Worm (Caenorhabditis elegans): Measurements from ENCODE around the gene str-73.
A peak's percentile ranks its signal among the peaks of the same experiment; 100 is the strongest.

The str-73 gene

DNA sequence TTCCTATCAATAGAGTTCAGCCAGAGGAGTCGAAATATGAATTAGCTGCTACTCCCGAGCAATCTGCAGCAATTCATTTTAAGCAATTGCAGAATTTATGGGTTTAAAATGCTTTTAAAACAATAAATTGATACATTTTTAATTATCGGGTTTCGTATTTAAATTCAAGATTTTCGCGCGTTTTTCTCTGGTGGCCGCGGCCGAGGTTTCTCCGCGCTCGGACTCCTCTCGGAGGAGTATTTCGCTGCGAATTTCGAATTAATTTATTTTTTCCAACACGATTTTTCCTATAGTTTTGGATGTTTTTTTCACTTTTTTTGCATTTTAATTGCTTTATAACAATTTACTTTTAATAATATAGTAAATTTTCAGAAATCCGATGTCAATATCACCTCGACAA, 28.5 kb upstream of the str-73 start, which contains the start of gene F13A7.14:
Gene F13A7.14, plus strand, starts transcription at position 373 of the 400 bp plus-strand sequence.
- TF ChIP-seq ets-7 (tag; optimal IDR thresholded peaks at IDR 0.05) (no peak), ama-1 (optimal IDR thresholded peaks at IDR 0.05) (no peak), flt-1 (GFP tag; IDR thresholded peaks at IDR 0.05) (no peak), hmg-4 (GFP tag; optimal IDR thresholded peaks at IDR 0.05) (peak; percentile 19), pes-1 (GFP tag; IDR thresholded peaks at IDR 0.05) (peak; percentile 64), tbx-37 (GFP tag; conservative IDR thresholded peaks at IDR 0.05) (peak; percentile 84), F13C5.2 (tag; optimal IDR thresholded peaks at IDR 0.05) (no peak)

DNA sequence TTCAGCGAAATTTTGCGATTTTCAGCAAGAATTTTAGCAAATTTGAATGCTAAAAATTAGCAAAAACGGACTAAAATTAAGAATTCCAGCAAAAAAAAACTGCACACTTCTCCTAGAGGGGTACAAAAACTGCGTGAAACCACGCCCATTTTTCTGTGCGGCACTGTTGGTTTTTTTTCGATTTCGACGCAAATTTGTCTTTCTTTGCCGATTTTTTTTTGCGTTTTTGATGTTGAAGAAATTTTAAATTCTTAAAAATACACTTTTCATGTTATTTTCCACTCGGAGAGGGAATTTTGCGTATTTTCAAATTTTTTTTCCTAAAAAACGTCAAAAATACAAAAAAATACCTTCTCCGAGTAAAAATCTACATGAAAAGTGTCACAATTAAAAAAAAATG, 26.1 kb upstream of the str-73 start, which contains the start of gene syp-1:
Gene syp-1, plus strand, starts transcription at position 301 of the 400 bp plus-strand sequence.
- TF ChIP-seq hmbx-1 (tag; optimal IDR thresholded peaks at IDR 0.05) = no peak
- TF ChIP-seq F13C5.2 (tag; optimal IDR thresholded peaks at IDR 0.05) = no peak

DNA sequence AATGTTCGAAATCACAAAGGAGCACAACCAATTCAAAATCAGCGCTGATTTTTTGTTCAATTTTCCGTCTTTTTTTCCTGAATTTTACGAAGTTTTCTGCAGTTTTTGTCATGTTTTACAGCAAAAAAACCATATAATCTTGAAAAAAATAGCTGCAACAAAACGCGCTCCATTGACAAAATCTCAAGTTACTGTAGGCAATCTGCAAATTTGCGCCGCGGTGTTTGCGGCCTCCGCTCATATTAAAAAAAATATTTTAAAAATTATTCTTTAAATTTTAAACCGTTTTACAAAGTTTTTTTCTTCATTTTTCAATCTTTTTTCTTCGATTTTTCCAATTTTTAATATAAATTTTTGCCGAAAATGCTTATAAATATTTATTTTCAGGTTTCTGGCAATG, 24.7 kb upstream of the str-73 start:
- TF ChIP-seq tra-4 (tag; optimal IDR thresholded peaks at IDR 0.05) = no peak
- TF ChIP-seq flt-1 (GFP tag; IDR thresholded peaks at IDR 0.05) = no peak
- no peak for TF ChIP-seq sea-1 (GFP tag; conservative IDR thresholded peaks at IDR 0.05)
- no peak for TF ChIP-seq F13C5.2 (tag; optimal IDR thresholded peaks at IDR 0.05)
- no peak for TF ChIP-seq hmbx-1 (tag; optimal IDR thresholded peaks at IDR 0.05)
- no peak for TF ChIP-seq B0310.2 (tag; optimal IDR thresholded peaks at IDR 0.05)
- TF ChIP-seq tbx-37 (GFP tag; conservative IDR thresholded peaks at IDR 0.05) = no peak
- TF ChIP-seq pes-1 (GFP tag; IDR thresholded peaks at IDR 0.05) = no peak
- TF ChIP-seq ceh-36 (tag; optimal IDR thresholded peaks at IDR 0.05) = no peak
- no peak for TF ChIP-seq hmg-4 (GFP tag; optimal IDR thresholded peaks at IDR 0.05)
- TF ChIP-seq ama-1 (optimal IDR thresholded peaks at IDR 0.05) = no peak
- TF ChIP-seq ceh-13 (GFP tag; optimal IDR thresholded peaks at IDR 0.05) = no peak
- TF ChIP-seq scrt-1 (GFP tag; IDR thresholded peaks at IDR 0.05) = no peak
- no peak for TF ChIP-seq tbx-11 (GFP tag; IDR thresholded peaks at IDR 0.05)
- TF ChIP-seq aly-1 (tag; optimal IDR thresholded peaks at IDR 0.05) = no peak
- no peak for TF ChIP-seq ets-7 (tag; optimal IDR thresholded peaks at IDR 0.05)
- TF ChIP-seq hnd-1 (tag; optimal IDR thresholded peaks at IDR 0.05) = no peak

DNA sequence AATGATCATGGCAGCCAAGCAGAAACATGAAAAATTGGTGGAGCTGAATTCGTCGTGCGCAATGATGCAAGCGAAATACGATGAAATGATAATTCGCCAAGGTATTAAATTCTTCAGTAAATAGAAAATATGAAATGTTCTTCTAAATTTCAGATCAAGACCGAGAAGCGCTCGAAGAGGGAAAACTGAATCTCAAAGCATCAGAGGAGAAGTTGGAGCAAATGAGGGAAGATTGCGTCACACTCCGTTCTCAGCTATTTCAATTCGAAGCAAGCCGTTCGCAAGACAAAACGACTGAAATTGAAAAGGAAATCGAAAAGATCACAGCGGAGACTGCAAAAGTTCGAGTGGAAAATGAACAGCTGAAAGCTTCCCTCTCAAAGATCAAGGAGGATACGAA, 23.7 kb upstream of the str-73 start:
- TF ChIP-seq ama-1 (optimal IDR thresholded peaks at IDR 0.05) = no peak
- no peak for TF ChIP-seq aly-1 (tag; optimal IDR thresholded peaks at IDR 0.05)
- TF ChIP-seq hmg-4 (GFP tag; optimal IDR thresholded peaks at IDR 0.05) = no peak
- no peak for TF ChIP-seq sea-1 (GFP tag; conservative IDR thresholded peaks at IDR 0.05)
- no peak for TF ChIP-seq tbx-11 (GFP tag; IDR thresholded peaks at IDR 0.05)

DNA sequence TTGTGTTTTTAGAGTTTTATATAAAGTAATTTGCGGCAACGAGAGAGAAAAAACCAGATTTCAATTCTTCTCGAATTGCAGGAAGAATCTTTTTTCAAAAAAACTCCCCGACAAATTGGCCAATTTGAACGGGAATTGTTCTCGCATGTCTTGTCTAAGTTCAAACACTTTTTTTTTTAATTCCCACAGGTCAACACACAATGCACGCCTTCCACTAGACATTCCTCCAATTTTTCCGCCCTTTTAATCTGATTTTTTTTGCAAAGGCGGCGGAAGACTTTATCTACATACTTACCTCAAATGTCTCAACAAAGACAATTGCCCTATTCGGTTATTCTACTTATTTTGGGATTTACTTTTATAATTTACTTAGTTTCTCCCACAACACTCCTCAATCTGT, 22.4 kb upstream of the str-73 start, which contains the start of gene F26D2.3:
Gene F26D2.3, plus strand, starts transcription at position 301 of the 400 bp plus-strand sequence.
- TF ChIP-seq ets-7 (tag; optimal IDR thresholded peaks at IDR 0.05) (no peak), tbx-37 (GFP tag; conservative IDR thresholded peaks at IDR 0.05) (no peak), hnd-1 (tag; optimal IDR thresholded peaks at IDR 0.05) (no peak), B0310.2 (tag; optimal IDR thresholded peaks at IDR 0.05) (no peak), sea-1 (GFP tag; conservative IDR thresholded peaks at IDR 0.05) (no peak), pes-1 (GFP tag; IDR thresholded peaks at IDR 0.05) (no peak), ceh-13 (GFP tag; optimal IDR thresholded peaks at IDR 0.05) (no peak), tra-4 (tag; optimal IDR thresholded peaks at IDR 0.05) (no peak), ama-1 (optimal IDR thresholded peaks at IDR 0.05) (no peak), aly-1 (tag; optimal IDR thresholded peaks at IDR 0.05) (no peak), flt-1 (GFP tag; IDR thresholded peaks at IDR 0.05) (no peak), scrt-1 (GFP tag; IDR thresholded peaks at IDR 0.05) (no peak)

DNA sequence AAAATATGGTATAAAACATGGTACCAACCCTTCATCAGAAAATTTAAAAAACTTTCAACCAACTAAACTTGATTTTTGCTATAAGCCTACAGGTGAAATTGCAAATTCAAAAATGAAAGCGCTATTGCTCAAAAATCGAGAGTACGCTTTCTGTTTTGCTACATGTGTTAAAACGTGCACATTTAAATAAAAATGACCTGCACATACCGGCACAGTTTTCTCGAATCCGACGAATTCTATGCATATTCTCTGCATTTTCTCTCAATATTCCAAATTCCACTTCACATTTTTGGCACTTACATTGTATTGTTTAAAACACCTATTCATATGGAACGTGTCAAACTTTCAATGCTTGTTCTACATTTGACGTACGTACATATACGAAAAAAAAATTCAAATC, 19.5 kb upstream of the str-73 start, which contains the start of gene srh-145:
Gene srh-145, plus strand, starts transcription at position 193 of the 400 bp plus-strand sequence.
- TF ChIP-seq B0310.2 (tag; optimal IDR thresholded peaks at IDR 0.05) (no peak), tbx-37 (GFP tag; conservative IDR thresholded peaks at IDR 0.05) (no peak), scrt-1 (GFP tag; IDR thresholded peaks at IDR 0.05) (no peak), hmg-4 (GFP tag; optimal IDR thresholded peaks at IDR 0.05) (no peak), pes-1 (GFP tag; IDR thresholded peaks at IDR 0.05) (no peak), sea-1 (GFP tag; conservative IDR thresholded peaks at IDR 0.05) (no peak), tbx-11 (GFP tag; IDR thresholded peaks at IDR 0.05) (no peak), ceh-13 (GFP tag; optimal IDR thresholded peaks at IDR 0.05) (no peak), hmbx-1 (tag; optimal IDR thresholded peaks at IDR 0.05) (no peak), ets-7 (tag; optimal IDR thresholded peaks at IDR 0.05) (no peak), hnd-1 (tag; optimal IDR thresholded peaks at IDR 0.05) (no peak), F13C5.2 (tag; optimal IDR thresholded peaks at IDR 0.05) (no peak), aly-1 (tag; optimal IDR thresholded peaks at IDR 0.05) (no peak)

DNA sequence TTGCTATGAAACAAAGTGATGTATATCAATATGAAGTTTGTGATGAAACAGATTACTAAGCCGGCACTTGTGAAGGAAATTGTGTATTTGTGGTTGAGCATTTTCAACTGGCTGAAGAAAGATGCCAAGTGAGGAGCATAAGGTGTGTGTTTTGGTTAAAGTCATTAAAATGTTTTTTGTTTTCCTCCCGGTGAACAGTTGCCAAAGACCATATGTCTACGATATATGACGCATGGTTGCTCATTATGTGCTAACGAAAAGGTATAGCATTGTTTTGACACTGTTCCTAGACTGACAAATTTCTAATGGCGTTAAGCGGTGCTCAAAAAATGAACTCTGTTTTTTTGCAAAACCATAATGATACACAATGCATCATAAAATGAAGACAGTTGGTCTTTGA, 13.0 kb upstream of the str-73 start, which contains the start of gene str-55:
Gene str-55, minus strand, starts transcription at position 101 of the 400 bp plus-strand sequence.
- no peak for TF ChIP-seq ceh-36 (tag; optimal IDR thresholded peaks at IDR 0.05)
- no peak for TF ChIP-seq scrt-1 (GFP tag; IDR thresholded peaks at IDR 0.05)
- no peak for TF ChIP-seq flt-1 (GFP tag; IDR thresholded peaks at IDR 0.05)
- TF ChIP-seq sea-1 (GFP tag; conservative IDR thresholded peaks at IDR 0.05) = no peak
- TF ChIP-seq aly-1 (tag; optimal IDR thresholded peaks at IDR 0.05) = no peak
- TF ChIP-seq ets-7 (tag; optimal IDR thresholded peaks at IDR 0.05) = no peak
- no peak for TF ChIP-seq hmbx-1 (tag; optimal IDR thresholded peaks at IDR 0.05)

DNA sequence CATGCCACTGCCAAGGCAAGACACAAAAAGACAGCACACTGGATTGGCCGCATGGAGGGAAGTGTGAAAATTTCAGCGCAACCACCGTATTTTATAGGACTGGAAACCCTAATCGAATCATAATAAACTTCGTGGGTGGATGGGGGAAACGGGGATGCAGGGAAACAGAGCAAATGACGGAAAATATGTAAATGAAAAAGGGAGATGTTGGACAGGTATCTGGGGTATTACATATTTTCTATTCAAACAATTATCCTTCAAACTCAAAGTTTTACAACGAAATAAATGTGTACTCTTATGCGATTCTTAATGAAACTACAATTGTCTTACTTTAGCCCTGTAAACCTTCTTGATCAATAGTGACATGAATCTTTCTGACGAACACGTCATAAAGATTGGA, 10.3 kb upstream of the str-73 start, which contains the start of gene F26D2.16:
Gene F26D2.16, minus strand, starts transcription at position 101 of the 400 bp plus-strand sequence.
- no peak for TF ChIP-seq scrt-1 (GFP tag; IDR thresholded peaks at IDR 0.05)
- no peak for TF ChIP-seq pes-1 (GFP tag; IDR thresholded peaks at IDR 0.05)
- no peak for TF ChIP-seq ceh-36 (tag; optimal IDR thresholded peaks at IDR 0.05)
- no peak for TF ChIP-seq ets-7 (tag; optimal IDR thresholded peaks at IDR 0.05)
- no peak for TF ChIP-seq B0310.2 (tag; optimal IDR thresholded peaks at IDR 0.05)
- no peak for TF ChIP-seq flt-1 (GFP tag; IDR thresholded peaks at IDR 0.05)
- no peak for TF ChIP-seq F13C5.2 (tag; optimal IDR thresholded peaks at IDR 0.05)
- no peak for TF ChIP-seq hmbx-1 (tag; optimal IDR thresholded peaks at IDR 0.05)
- no peak for TF ChIP-seq hnd-1 (tag; optimal IDR thresholded peaks at IDR 0.05)
- TF ChIP-seq tbx-37 (GFP tag; conservative IDR thresholded peaks at IDR 0.05) = no peak
- TF ChIP-seq ama-1 (optimal IDR thresholded peaks at IDR 0.05) = no peak
- no peak for TF ChIP-seq sea-1 (GFP tag; conservative IDR thresholded peaks at IDR 0.05)
- TF ChIP-seq ceh-13 (GFP tag; optimal IDR thresholded peaks at IDR 0.05) = no peak
- TF ChIP-seq hmg-4 (GFP tag; optimal IDR thresholded peaks at IDR 0.05) = no peak
- TF ChIP-seq tra-4 (tag; optimal IDR thresholded peaks at IDR 0.05) = no peak
- TF ChIP-seq aly-1 (tag; optimal IDR thresholded peaks at IDR 0.05) = no peak
- TF ChIP-seq tbx-11 (GFP tag; IDR thresholded peaks at IDR 0.05) = no peak

Data from whole organism, early embryonic.